Worm (Caenorhabditis elegans) whole organism, midembryonic: Measurements from ENCODE around the gene C54F6.3.

ENCODE experiments used
- tab-1 ChIP-seq: fragments of 200-800 bp; sonication (Bioruptor generic); IDR thresholded peaks from 2 replicates; pipeline ENCODE4 v1.3.6; 2022; ENCODE audit warnings: missing genetic modification characterization, missing compliant biosample characterization
- ztf-29 ChIP-seq: fragments of 200-800 bp; sonication (Bioruptor generic); IDR thresholded peaks from 2 replicates; pipeline ENCODE4 v1.3.6; 2022; ENCODE audit warnings: missing genetic modification reagents, missing genetic modification characterization, missing compliant biosample characterization

- TF ChIP-seq ztf-29 (GFP tag; lab: Robert Waterston, UW) (no peak), tab-1 (GFP tag; lab: Robert Waterston, UW) (no peak)
Measured at ce11 chrV:7514939-7515338, 18.1 kb upstream of the C54F6.3 start, which contains the start of gene srb-18.
